Worm (Caenorhabditis elegans) whole organism, L4 larva: ENCODE results near the gene unc-5.

Source experiments
- aly-2 ChIP-seq: sonication (generic microtip); optimal IDR thresholded peaks from 2 replicates; lab custom pipeline; 2018; ENCODE audit warnings: missing biosample characterization, missing genetic modification characterization
- ces-1 ChIP-seq: fragments of 150-350 bp; sonication (generic microtip); optimal IDR thresholded peaks from 4 replicates; lab custom pipeline; 2014; ENCODE audit warnings: missing biosample characterization, missing genetic modification reagents, missing genetic modification characterization
- dmd-8 ChIP-seq: fragments of 200-800 bp; sonication (Bioruptor generic); IDR thresholded peaks from 2 replicates; pipeline ENCODE4 v1.3.6; 2022; ENCODE audit warnings: missing genetic modification characterization, missing compliant biosample characterization
- lir-3 ChIP-seq: sonication (generic microtip); optimal IDR thresholded peaks from 2 replicates; lab custom pipeline; 2016; ENCODE audit warnings: mild to moderate bottlenecking, missing genetic modification characterization, missing compliant biosample characterization
- nhr-10 ChIP-seq: fragments of 150-350 bp; optimal IDR thresholded peaks from 2 replicates; lab custom pipeline; 2014; ENCODE audit warnings: missing biosample characterization, missing genetic modification characterization
- unc-62 ChIP-seq, 3 experiments: fragments of 150-350 bp in 1 of 3; sonication (generic microtip); optimal IDR thresholded peaks in 2 of 3; peaks in 1 of 3; 1 replicate in 1 of 3; 2 replicates in 2 of 3; lab custom pipeline; 2014 to 2017; ENCODE audit warnings: missing biosample characterization in 3 of 3, missing genetic modification characterization in 3 of 3, missing genetic modification reagents in 3 of 3, missing genotype in 1 of 3
- zag-1 ChIP-seq: fragments of 150-350 bp; optimal IDR thresholded peaks from 2 replicates; lab custom pipeline; 2014; ENCODE audit warnings: missing biosample characterization, missing genetic modification characterization

DNA sequence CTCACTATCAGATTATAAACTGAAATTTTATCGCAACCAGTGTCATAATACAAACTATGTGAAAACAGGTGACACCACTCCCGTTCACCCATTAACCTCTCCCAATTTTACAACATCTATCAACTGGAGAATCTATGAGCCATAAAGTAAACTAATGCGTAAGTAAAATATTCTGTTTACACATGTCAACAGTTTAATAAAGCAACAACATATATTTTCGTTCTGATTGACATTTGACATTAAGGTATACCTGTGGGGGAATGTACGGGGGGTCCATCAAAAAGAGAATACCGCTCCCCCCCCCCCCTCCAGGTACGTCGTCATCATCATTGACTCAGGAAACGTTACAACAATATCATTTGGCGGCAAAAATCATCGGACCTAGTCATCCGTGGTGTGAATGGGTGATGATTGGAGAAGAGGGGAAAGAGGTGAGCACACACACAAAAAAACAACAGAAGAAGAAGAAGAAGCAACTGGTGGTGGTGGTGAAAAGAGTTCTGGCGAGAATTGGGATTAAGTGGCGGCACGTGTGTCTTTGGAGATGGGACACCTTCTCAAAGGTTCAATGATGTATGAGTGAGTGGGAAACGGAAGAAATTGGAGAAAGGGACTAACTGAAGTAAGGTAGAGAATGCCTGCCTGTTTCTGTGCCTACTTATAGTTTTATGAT lies 1.3 kb downstream of the unc-5 start:
- TF ChIP-seq lir-3 (tag; lab: Kevin White, UChicago) (no peak), zag-1 (tag; lab: Kevin White, UChicago) (no peak), ces-1 (GFP tag; lab: Kevin White, UChicago) (no peak), dmd-8 (no peak), unc-62 (GFP tag; optimal IDR thresholded peaks at IDR 0.05 in 1 of 2; lab: Kevin White, UChicago) (no peak), unc-62 (tag; optimal IDR thresholded peaks at IDR 0.05; lab: Kevin White, UChicago) (no peak), aly-2 (tag; lab: Kevin White, UChicago) (no peak), nhr-10 (tag; lab: Kevin White, UChicago) (no peak)
